Fruit fly (Drosophila melanogaster) whole organism, pupa: ENCODE measurements around the gene KLHL18.

Source experiments
- CG15710 ChIP-seq: fragments of 200-800 bp; sonication (Bioruptor generic); optimal IDR thresholded peaks from 2 replicates; lab custom pipeline; 2018; ENCODE audit warnings: missing biosample characterization, mild to moderate bottlenecking, missing genetic modification characterization, moderate library complexity
- CG32121 ChIP-seq: fragments of 200-800 bp; sonication (Bioruptor generic); IDR thresholded peaks from 2 replicates; pipeline ENCODE4 v1.3.6; 2022; ENCODE audit warnings: missing biosample characterization, missing genetic modification characterization
- CG34367 ChIP-seq: fragments of 200-800 bp; sonication (Bioruptor generic); optimal IDR thresholded peaks from 2 replicates; lab custom pipeline; 2018; ENCODE audit warnings: missing biosample characterization, mild to moderate bottlenecking, missing genetic modification characterization
- CG4496 ChIP-seq: fragments of 200-800 bp; sonication (Bioruptor generic); IDR thresholded peaks from 3 replicates; pipeline ENCODE4 v1.3.6; 2022; ENCODE audit warnings: missing biosample characterization, missing genetic modification characterization
- CG8159 ChIP-seq: fragments of 200-800 bp; sonication (Bioruptor generic); optimal IDR thresholded peaks from 3 replicates; lab custom pipeline; 2018; ENCODE audit warnings: missing biosample characterization, mild to moderate bottlenecking, missing genetic modification characterization, moderate library complexity
- EcR ChIP-seq: fragments of 200-800 bp; sonication (Bioruptor generic); optimal IDR thresholded peaks from 3 replicates; lab custom pipeline; 2019; ENCODE audit warnings: missing biosample characterization, missing genetic modification characterization, mild to moderate bottlenecking, moderate library complexity, missing genetic modification reagents
- Ets98B ChIP-seq: fragments of 200-800 bp; sonication (Bioruptor generic); IDR thresholded peaks from 2 replicates; pipeline ENCODE4 v1.3.6; 2022; ENCODE audit warnings: missing biosample characterization, missing genetic modification characterization
- Pif1B ChIP-seq: fragments of 200-800 bp; sonication (Bioruptor generic); optimal IDR thresholded peaks from 3 replicates; lab custom pipeline; 2016; ENCODE audit warnings: missing biosample characterization, missing genetic modification characterization

- TF ChIP-seq CG32121 (GFP tag; lab: Robert Waterston, UW) (no peak), CG15710 (tag; lab: Kevin White, UChicago) (no peak), Pif1B (no peak), CG4496 (GFP tag; lab: Robert Waterston, UW) (no peak), EcR (GFP tag; lab: Kevin White, UChicago) (no peak), CG8159 (tag; lab: Kevin White, UChicago) (no peak), CG34367 (tag; lab: Kevin White, UChicago) (no peak), Ets98B (GFP tag; lab: Robert Waterston, UW) (no peak)
Measured at dm6 chr3R:11989206-11989605, 21.0 kb downstream of the KLHL18 start.
